Fruit fly (Drosophila melanogaster): ENCODE measurements around the gene CG13458.

Gene CG13458

DNA sequence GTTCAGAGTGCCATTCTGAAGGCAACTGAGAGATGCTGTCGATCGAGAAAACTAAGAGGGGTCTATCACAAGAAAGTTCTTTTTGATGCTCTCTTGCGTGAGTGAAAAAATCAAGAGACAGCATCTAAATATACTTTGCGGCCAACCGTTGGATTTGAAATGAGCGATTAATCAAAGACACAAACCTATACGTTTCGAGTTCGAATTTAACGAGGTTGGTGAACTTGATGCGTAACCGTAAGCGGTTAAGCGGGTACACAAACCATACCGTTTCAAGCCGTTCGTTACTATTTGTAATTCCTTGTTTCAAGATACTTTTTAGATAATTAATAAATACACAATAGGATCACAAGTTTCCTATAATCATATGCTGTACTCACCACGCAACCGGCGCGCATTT lies 41.2 kb upstream of the CG13458 start:
- TF ChIP-seq Mes4 (GFP tag; optimal IDR thresholded peaks at IDR 0.05) (no peak), CG4707 (GFP tag; optimal IDR thresholded peaks at IDR 0.05) (no peak), CG7357 (GFP tag; IDR thresholded peaks at IDR 0.05) (no peak), CG7271 (tag; optimal IDR thresholded peaks at IDR 0.05) (no peak), CG8924 (tag; optimal IDR thresholded peaks at IDR 0.05) (no peak), gfzf (GFP tag; optimal IDR thresholded peaks at IDR 0.05) (peak; percentile 25), E2f2 (GFP tag; IDR thresholded peaks at IDR 0.05) (peak; percentile 42; the same call in 1 of the 2 replicates), CG1792 (GFP tag; optimal IDR thresholded peaks at IDR 0.05) (no peak), knrl (GFP tag; IDR thresholded peaks at IDR 0.05; ENCODE audit: partially characterized antibody) (0 out of 3 replicates have a peak, but pooled peaks have one; percentile 26), Trl (optimal IDR thresholded peaks at IDR 0.05) (peak; percentile 32 to 37), Trl (GFP tag; optimal IDR thresholded peaks at IDR 0.05) (no peak), CG4404 (GFP tag; IDR thresholded peaks at IDR 0.05) (no peak), HmgD (GFP tag; optimal IDR thresholded peaks at IDR 0.05) (peak; percentile 0), CG4282 (GFP tag; optimal IDR thresholded peaks at IDR 0.05) (no peak), kni (GFP tag; optimal IDR thresholded peaks at IDR 0.05) (no peak), CG6272 (GFP tag; IDR thresholded peaks at IDR 0.05) (no peak), CG6654 (GFP tag; optimal IDR thresholded peaks at IDR 0.05) (no peak), vvl (GFP tag; IDR thresholded peaks at IDR 0.05) (no peak), CG8359 (GFP tag; optimal IDR thresholded peaks at IDR 0.05; ENCODE audit: borderline replicate concordance) (no peak), CG4360 (GFP tag; IDR thresholded peaks at IDR 0.05) (no peak), Atf-2 (GFP tag; optimal IDR thresholded peaks at IDR 0.05) (no peak), bbx (GFP tag; IDR thresholded peaks at IDR 0.05; ENCODE audit: partially characterized antibody) (peak; percentile 52; the same call in 1 of the 2 replicates), seq (GFP tag; IDR thresholded peaks at IDR 0.05) (no peak), chif (GFP tag; optimal IDR thresholded peaks at IDR 0.05) (no peak), stwl (tag; optimal IDR thresholded peaks at IDR 0.05) (peak; percentile 46), slp2 (GFP tag; optimal IDR thresholded peaks at IDR 0.05) (no peak), ato (GFP tag; IDR thresholded peaks at IDR 0.05; ENCODE audit: partially characterized antibody) (0 out of 2 replicates have a peak, but pooled peaks have one; percentile 46), CG14014 (GFP tag; IDR thresholded peaks at IDR 0.05) (no peak), CG1603 (tag; optimal IDR thresholded peaks at IDR 0.05) (peak; percentile 20), D (optimal IDR thresholded peaks at IDR 0.05) (no peak), D (GFP tag; optimal IDR thresholded peaks at IDR 0.05) (no peak), odd (GFP tag; optimal IDR thresholded peaks at IDR 0.05) (no peak), run (tag; optimal IDR thresholded peaks at IDR 0.05) (no peak), pzg (GFP tag; optimal IDR thresholded peaks at IDR 0.05) (peak; percentile 11), CG15269 (tag; optimal IDR thresholded peaks at IDR 0.05) (no peak), zfh1 (GFP tag; IDR thresholded peaks at IDR 0.05) (no peak), CTCF (GFP tag; optimal IDR thresholded peaks at IDR 0.05) (peak; percentile 77), zfh2 (GFP tag; optimal IDR thresholded peaks at IDR 0.05) (no peak), gsb-n (tag; optimal IDR thresholded peaks at IDR 0.05) (no peak), CG13894 (tag; optimal IDR thresholded peaks at IDR 0.05) (no peak), CG5180 (GFP tag; optimal IDR thresholded peaks at IDR 0.05) (no peak), CG16863 (GFP tag; optimal IDR thresholded peaks at IDR 0.05) (no peak), Fer2 (tag; optimal IDR thresholded peaks at IDR 0.05) (no peak), Hmr (GFP tag; optimal IDR thresholded peaks at IDR 0.05) (no peak), CG31365 (tag; optimal IDR thresholded peaks at IDR 0.05) (peak; percentile 3), CG32532 (GFP tag; IDR thresholded peaks at IDR 0.05) (0 out of 2 replicates have a peak, but pooled peaks have one; percentile 10), Neu2 (GFP tag; optimal IDR thresholded peaks at IDR 0.05; ENCODE audit: borderline replicate concordance) (no peak), NfI (GFP tag; optimal IDR thresholded peaks at IDR 0.05) (no peak), gt (GFP tag; IDR thresholded peaks at IDR 0.05) (no peak), Hr51 (GFP tag; optimal IDR thresholded peaks at IDR 0.05) (no peak), CG14050 (GFP tag; IDR thresholded peaks at IDR 0.05) (no peak), Dip3 (GFP tag; optimal IDR thresholded peaks at IDR 0.05) (no peak)

Measured in whole organism, embryonic.